Worm (Caenorhabditis elegans): ENCODE results near the gene Y38C1AA.19.
"Not testable (repeated sequence)": the region's sequence is repeated elsewhere in the genome, so short reads cannot be mapped to it uniquely, and the experiment has no call there.

Y38C1AA.19 gene

ce11 chrIV:159864-160263 lies at the start of gene Y38C1AA.19:
Y38C1AA.19 (plus strand) TSS chrIV:160164.
- TF ChIP-seq unc-30 (tag; optimal IDR thresholded peaks at IDR 0.05) (no peak), ces-1 (GFP tag; optimal IDR thresholded peaks at IDR 0.05) (no peak), tlp-1 (tag; optimal IDR thresholded peaks at IDR 0.05) (no peak), lin-15B (tag; optimal IDR thresholded peaks at IDR 0.05) (no peak), nhr-237 (tag; optimal IDR thresholded peaks at IDR 0.05) (no peak), elt-2 (tag; optimal IDR thresholded peaks at IDR 0.05) (no peak), unc-98 (GFP tag; IDR thresholded peaks at IDR 0.05) (no peak), nhr-19 (GFP tag; conservative IDR thresholded peaks at IDR 0.05) (no peak), snpc-4 (tag; optimal IDR thresholded peaks at IDR 0.05) (no peak), nhr-28 (tag; optimal IDR thresholded peaks at IDR 0.05) (no peak), nhr-12 (tag; optimal IDR thresholded peaks at IDR 0.05) (no peak), dpl-1 (GFP tag; optimal IDR thresholded peaks at IDR 0.05) (no peak), elt-3 (tag; optimal IDR thresholded peaks at IDR 0.05) (no peak), sox-4 (tag; optimal IDR thresholded peaks at IDR 0.05) (no peak), mdl-1 (tag; optimal IDR thresholded peaks at IDR 0.05) (no peak), mab-9 (GFP tag; IDR thresholded peaks at IDR 0.05) (no peak), C16A3.4 (tag; optimal IDR thresholded peaks at IDR 0.05) (no peak), fkh-10 (GFP tag; optimal IDR thresholded peaks at IDR 0.05) (no peak), rnt-1 (tag; optimal IDR thresholded peaks at IDR 0.05) (no peak), nhr-77 (tag; optimal IDR thresholded peaks at IDR 0.05) (no peak)

- TF ChIP-seq unc-30 (tag; optimal IDR thresholded peaks at IDR 0.05); skn-1 (tag; optimal IDR thresholded peaks at IDR 0.05); Y116A8C.19 (tag; optimal IDR thresholded peaks at IDR 0.05; ENCODE audit: borderline replicate concordance): not testable (repeated sequence)
These were observed 48.6 kb upstream of the Y38C1AA.19 start, which contains the start of gene F29C4.4 for ce11 chrIV:111377-111776. F29C4.4 (plus strand) TSS chrIV:111677.

- TF ChIP-seq aha-1 (tag; optimal IDR thresholded peaks at IDR 0.05), result no peak
- no peak for TF ChIP-seq pax-3 (tag; optimal IDR thresholded peaks at IDR 0.05)
- TF ChIP-seq fkh-10 (GFP tag; optimal IDR thresholded peaks at IDR 0.05), result no peak
- no peak for TF ChIP-seq fkh-8 (tag; optimal IDR thresholded peaks at IDR 0.05)
- no peak for TF ChIP-seq vab-15 (tag; optimal IDR thresholded peaks at IDR 0.05)
- TF ChIP-seq unc-86 (tag; optimal IDR thresholded peaks at IDR 0.05), result no peak
- TF ChIP-seq egl-13 (tag; optimal IDR thresholded peaks at IDR 0.05), result no peak
- TF ChIP-seq zag-1 (tag; optimal IDR thresholded peaks at IDR 0.05), result no peak
- no peak for TF ChIP-seq hpl-2 (GFP tag; optimal IDR thresholded peaks at IDR 0.05)
- no peak for TF ChIP-seq nhr-71 (tag; optimal IDR thresholded peaks at IDR 0.05)
- TF ChIP-seq aly-2 (tag; optimal IDR thresholded peaks at IDR 0.05), result no peak
- TF ChIP-seq swsn-7 (tag; optimal IDR thresholded peaks at IDR 0.05), result no peak
- TF ChIP-seq pqm-1 (tag; optimal IDR thresholded peaks at IDR 0.05), result no peak
- no peak for TF ChIP-seq isw-1 (GFP tag; IDR thresholded peaks at IDR 0.05)
These were observed 41.2 kb upstream of the Y38C1AA.19 start for ce11 chrIV:118786-119185.

ce11 chrIV:119792-120191 lies 40.2 kb upstream of the Y38C1AA.19 start:
- TF ChIP-seq ceh-90 (tag; optimal IDR thresholded peaks at IDR 0.05) (no peak), hpl-2 (GFP tag; optimal IDR thresholded peaks at IDR 0.05) (no peak), nhr-85 (tag) (no peak), egl-13 (tag; optimal IDR thresholded peaks at IDR 0.05) (no peak), nhr-237 (tag; optimal IDR thresholded peaks at IDR 0.05) (no peak), lin-35 (GFP tag; optimal IDR thresholded peaks at IDR 0.05) (no peak), dsc-1 (tag; optimal IDR thresholded peaks at IDR 0.05) (no peak), Y116A8C.19 (tag; optimal IDR thresholded peaks at IDR 0.05; ENCODE audit: borderline replicate concordance) (no peak), fkh-4 (tag; optimal IDR thresholded peaks at IDR 0.05; ENCODE audit: borderline replicate concordance) (no peak), nhr-71 (tag; optimal IDR thresholded peaks at IDR 0.05) (no peak), pax-3 (tag; optimal IDR thresholded peaks at IDR 0.05) (no peak), ztf-4 (tag; optimal IDR thresholded peaks at IDR 0.05) (no peak)
